Fruit fly (Drosophila melanogaster) whole organism, wandering third instar larva: ENCODE measurements around the gene CG7024.

Experiments
- Abd-B ChIP-seq: fragments of >200 bp; optimal IDR thresholded peaks from 2 replicates; lab custom pipeline; 2017; ENCODE audit warnings: missing biosample characterization, missing genetic modification characterization
- CG32264 ChIP-seq: fragments of 200-800 bp; sonication (Bioruptor generic); optimal IDR thresholded peaks from 2 replicates; lab custom pipeline; 2016; ENCODE audit warnings: missing biosample characterization, missing genetic modification characterization
- CrebA ChIP-seq: fragments of 200-800 bp; sonication (Bioruptor generic); optimal IDR thresholded peaks from 2 replicates; lab custom pipeline; 2016; ENCODE audit warnings: missing biosample characterization, mild to moderate bottlenecking, missing genetic modification characterization, borderline replicate concordance
- Dfd ChIP-seq: fragments of >200 bp; optimal IDR thresholded peaks from 2 replicates; lab custom pipeline; 2017; ENCODE audit warnings: missing biosample characterization, missing genetic modification characterization
- Dif ChIP-seq: fragments of 200-275, 200-300 bp; sonication (Bioruptor generic); optimal IDR thresholded peaks from 2 replicates; lab custom pipeline; 2018; ENCODE audit warnings: missing biosample characterization, missing genetic modification characterization; ENCODE audit not compliant: partially characterized antibody
- HLH106 ChIP-seq: fragments of 200-800 bp; optimal IDR thresholded peaks from 3 replicates; lab custom pipeline; 2019; ENCODE audit warnings: missing biosample characterization, mild to moderate bottlenecking, missing genetic modification characterization, moderate library complexity
- Hnf4 ChIP-seq: fragments of 200-800 bp; sonication (Bioruptor generic); optimal IDR thresholded peaks from 2 replicates; lab custom pipeline; 2016; ENCODE audit warnings: missing biosample characterization, mild to moderate bottlenecking, missing genetic modification characterization
- Hr78 ChIP-seq: fragments of >200 bp; optimal IDR thresholded peaks from 2 replicates; lab custom pipeline; 2017; ENCODE audit warnings: missing biosample characterization, missing genetic modification characterization
- Hr83 ChIP-seq: fragments of 200-300 bp; sonication (Bioruptor generic); optimal IDR thresholded peaks from 2 replicates; lab custom pipeline; 2016; ENCODE audit warnings: missing biosample characterization, mild to moderate bottlenecking, missing genetic modification characterization, moderate library complexity; ENCODE audit not compliant: poor library complexity, severe bottlenecking
- Jra ChIP-seq: sonication (Bioruptor generic); optimal IDR thresholded peaks from 2 replicates; lab custom pipeline; 2016; ENCODE audit warnings: missing biosample characterization, missing genetic modification characterization
- Mio ChIP-seq: sonication (Bioruptor generic); optimal IDR thresholded peaks from 2 replicates; lab custom pipeline; 2016; ENCODE audit warnings: missing biosample characterization, missing genetic modification characterization
- N ChIP-seq: fragments of >200 bp; optimal IDR thresholded peaks from 2 replicates; lab custom pipeline; 2018; ENCODE audit warnings: missing biosample characterization, missing external identifiers, missing genetic modification characterization
- Sp1 ChIP-seq: fragments of 200-800 bp; sonication (Bioruptor generic); optimal IDR thresholded peaks from 3 replicates; lab custom pipeline; 2019; ENCODE audit warnings: missing biosample characterization, mild to moderate bottlenecking, missing genetic modification characterization, moderate library complexity
- Vsx2 ChIP-seq: fragments of 200-300, 225-300 bp; sonication (Bioruptor generic); optimal IDR thresholded peaks from 2 replicates; lab custom pipeline; 2018; ENCODE audit warnings: missing biosample characterization, missing genetic modification characterization; ENCODE audit not compliant: partially characterized antibody
- br ChIP-seq: fragments of 200-800 bp; sonication (Bioruptor generic); optimal IDR thresholded peaks from 2 replicates; lab custom pipeline; 2016; ENCODE audit warnings: missing biosample characterization, missing genetic modification characterization
- dl ChIP-seq, 2 experiments: fragments of 175-275, 200-275 bp in 1 of 2; fragments of 200-275 bp in 1 of 2; sonication (Bioruptor generic); optimal IDR thresholded peaks; lab custom pipeline; 2018; ENCODE audit warnings: mild to moderate bottlenecking in 2 of 2, missing biosample characterization in 2 of 2, missing genetic modification characterization in 2 of 2, moderate library complexity in 2 of 2; ENCODE audit not compliant: partially characterized antibody in 2 of 2, insufficient read depth in 1 of 2
- dsf ChIP-seq: sonication (Bioruptor generic); optimal IDR thresholded peaks from 2 replicates; lab custom pipeline; 2016; ENCODE audit warnings: missing biosample characterization, missing genetic modification characterization, borderline replicate concordance
- foxo ChIP-seq, 2 experiments: fragments of 200-800 bp; sonication (Bioruptor generic); optimal IDR thresholded peaks; 2 replicates in 1 of 2; 3 replicates in 1 of 2; lab custom pipeline; 2016 to 2017; ENCODE audit warnings: missing biosample characterization in 2 of 2, missing genetic modification characterization in 2 of 2
- fru ChIP-seq: fragments of 200-800 bp; sonication (Bioruptor generic); optimal IDR thresholded peaks from 3 replicates; lab custom pipeline; 2016; ENCODE audit warnings: missing biosample characterization, mild to moderate bottlenecking, missing genetic modification characterization
- h ChIP-seq: fragments of 200-800 bp; sonication (Bioruptor generic); optimal IDR thresholded peaks from 3 replicates; lab custom pipeline; 2016; ENCODE audit warnings: missing biosample characterization, mild to moderate bottlenecking, missing genetic modification characterization
- jim ChIP-seq: fragments of 175-275, 200-325 bp; sonication (Bioruptor generic); optimal IDR thresholded peaks from 2 replicates; lab custom pipeline; 2016; ENCODE audit warnings: missing biosample characterization, mild to moderate bottlenecking, missing genetic modification characterization
- lola ChIP-seq: fragments of >200 bp; optimal IDR thresholded peaks from 2 replicates; lab custom pipeline; 2017; ENCODE audit warnings: missing biosample characterization, missing genetic modification characterization
- pan ChIP-seq: fragments of >200 bp; optimal IDR thresholded peaks from 2 replicates; lab custom pipeline; 2017
- psq ChIP-seq: fragments of 200-800 bp; sonication (Bioruptor generic); optimal IDR thresholded peaks from 3 replicates; lab custom pipeline; 2017; ENCODE audit warnings: missing biosample characterization, mild to moderate bottlenecking, missing genetic modification characterization, moderate library complexity
- rgr ChIP-seq: fragments of 200-800 bp; sonication (Bioruptor generic); optimal IDR thresholded peaks from 3 replicates; lab custom pipeline; 2016; ENCODE audit warnings: missing biosample characterization, mild to moderate bottlenecking, missing genetic modification characterization
- sv ChIP-seq: fragments of 200-800 bp; sonication (Bioruptor generic); optimal IDR thresholded peaks from 3 replicates; lab custom pipeline; 2016; ENCODE audit warnings: missing biosample characterization, missing genetic modification characterization
- tai ChIP-seq: sonication (Bioruptor generic); optimal IDR thresholded peaks from 2 replicates; lab custom pipeline; 2016; ENCODE audit warnings: missing biosample characterization, missing genetic modification characterization
- usp ChIP-seq: fragments of >200 bp; optimal IDR thresholded peaks from 2 replicates; lab custom pipeline; 2017; ENCODE audit warnings: missing biosample characterization, missing genetic modification characterization
- woc ChIP-seq: sonication (Bioruptor generic); optimal IDR thresholded peaks from 2 replicates; lab custom pipeline; 2016; ENCODE audit warnings: missing biosample characterization, mild to moderate bottlenecking, missing genetic modification characterization

CG7024 gene

dm6 chrX:4691226-4691625 lies 13.9 kb upstream of the CG7024 start:
- TF ChIP-seq Hr78 (GFP tag; lab: Kevin White, UChicago) = no peak
- no peak for TF ChIP-seq CrebA (GFP tag; lab: Kevin White, UChicago)
- peak in 1 of 2 experiments; percentile 19 for TF ChIP-seq foxo (GFP tag; optimal IDR thresholded peaks at IDR 0.05; lab: Kevin White, UChicago)
- TF ChIP-seq jim (GFP tag; lab: Kevin White, UChicago) = no peak
- peak; percentile 1 for TF ChIP-seq Sp1
- peak; percentile 30 for TF ChIP-seq HLH106 (tag; lab: Kevin White, UChicago)
- no peak for TF ChIP-seq CG32264 (GFP tag; lab: Kevin White, UChicago)
- peak; percentile 10 for TF ChIP-seq rgr (GFP tag; lab: Kevin White, UChicago)

dm6 chrX:4692963-4693362 lies 12.1 kb upstream of the CG7024 start:
- TF ChIP-seq CrebA (GFP tag; lab: Kevin White, UChicago) (no peak), dsf (no peak), br (GFP tag; lab: Kevin White, UChicago) (no peak), dl (GFP tag; optimal IDR thresholded peaks at IDR 0.05; lab: Kevin White, UChicago; ENCODE audit: insufficient read depth in 1 of 2, partially characterized antibody in 2 of 2) (no peak), h (GFP tag; lab: Kevin White, UChicago) (no peak), sv (GFP tag; lab: Kevin White, UChicago) (no peak)
- TF ChIP-seq, all 38 proteins: peak for 0

- TF ChIP-seq usp (GFP tag; lab: Kevin White, UChicago) (no peak), N (GFP tag; lab: Kevin White, UChicago) (no peak), dsf (no peak), lola (GFP tag; lab: Kevin White, UChicago) (no peak), Hnf4 (no peak), br (GFP tag; lab: Kevin White, UChicago) (no peak), Abd-B (no peak), Hr78 (GFP tag; lab: Kevin White, UChicago) (no peak), pan (no peak), Jra (GFP tag; lab: Kevin White, UChicago) (no peak), fru (GFP tag; lab: Kevin White, UChicago) (no peak), h (GFP tag; lab: Kevin White, UChicago) (no peak), dl (GFP tag; optimal IDR thresholded peaks at IDR 0.05; lab: Kevin White, UChicago; ENCODE audit: insufficient read depth in 1 of 2, partially characterized antibody in 2 of 2) (no peak), psq (no peak), CG32264 (GFP tag; lab: Kevin White, UChicago) (no peak), Mio (GFP tag; lab: Kevin White, UChicago) (no peak), woc (GFP tag; lab: Kevin White, UChicago) (no peak), Hr83 (GFP tag; lab: Kevin White, UChicago) (no peak), Dif (GFP tag; lab: Kevin White, UChicago) (no peak), foxo (GFP tag; optimal IDR thresholded peaks at IDR 0.05; lab: Kevin White, UChicago) (no peak)
These were observed 11.0 kb upstream of the CG7024 start for dm6 chrX:4694104-4694503.

dm6 chrX:4699370-4699769 lies 5.7 kb upstream of the CG7024 start:
- TF ChIP-seq woc (GFP tag; lab: Kevin White, UChicago) (no peak), tai (GFP tag; lab: Kevin White, UChicago) (no peak), h (GFP tag; lab: Kevin White, UChicago) (no peak), pan (no peak), Dfd (GFP tag; lab: Kevin White, UChicago) (peak; percentile 84), foxo (GFP tag; optimal IDR thresholded peaks at IDR 0.05; lab: Kevin White, UChicago) (no peak)

DNA sequence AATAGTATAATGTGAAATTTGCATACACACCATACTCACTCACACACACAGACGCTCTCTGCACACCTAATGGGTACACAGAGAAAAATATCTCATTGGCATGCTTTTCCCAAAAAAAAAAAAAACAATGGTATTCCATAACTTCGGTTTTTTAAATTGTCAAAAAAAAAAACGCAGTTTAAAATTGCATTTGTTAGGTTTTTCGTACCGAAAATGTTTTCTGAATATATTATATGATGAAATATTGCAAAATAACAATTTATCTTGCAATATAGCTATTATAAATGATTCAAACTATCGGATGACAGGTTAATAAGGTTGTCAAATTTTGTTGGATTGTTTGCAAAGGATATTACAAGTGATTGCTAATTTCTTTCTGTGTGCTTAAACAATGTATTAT lies 5.3 kb upstream of the CG7024 start:
- TF ChIP-seq HLH106 (tag; lab: Kevin White, UChicago) = peak; percentile 6
- TF ChIP-seq foxo (GFP tag; optimal IDR thresholded peaks at IDR 0.05; lab: Kevin White, UChicago) = peak in 1 of 2 experiments; percentile 23
- TF ChIP-seq fru (GFP tag; lab: Kevin White, UChicago) = peak; percentile 20
- no peak for TF ChIP-seq Vsx2 (GFP tag; lab: Kevin White, UChicago)
- TF ChIP-seq h (GFP tag; lab: Kevin White, UChicago) = peak; percentile 7
- TF ChIP-seq Dif (GFP tag; lab: Kevin White, UChicago) = no peak
